Worm (Caenorhabditis elegans): Measurements from ENCODE around the gene hpl-1.

- TF ChIP-seq hlh-6 (tag; optimal IDR thresholded peaks at IDR 0.05) (no peak), pha-4 (tag; optimal IDR thresholded peaks at IDR 0.05) (no peak), ref-2 (tag; optimal IDR thresholded peaks at IDR 0.05) (no peak)
Observed at ce11 chrX:13200312-13200711, 44.9 kb upstream of the hpl-1 start.

Data from whole organism, late embryonic.